Worm (Caenorhabditis elegans): ENCODE data around the gene Y46G5A.23.

DNA sequence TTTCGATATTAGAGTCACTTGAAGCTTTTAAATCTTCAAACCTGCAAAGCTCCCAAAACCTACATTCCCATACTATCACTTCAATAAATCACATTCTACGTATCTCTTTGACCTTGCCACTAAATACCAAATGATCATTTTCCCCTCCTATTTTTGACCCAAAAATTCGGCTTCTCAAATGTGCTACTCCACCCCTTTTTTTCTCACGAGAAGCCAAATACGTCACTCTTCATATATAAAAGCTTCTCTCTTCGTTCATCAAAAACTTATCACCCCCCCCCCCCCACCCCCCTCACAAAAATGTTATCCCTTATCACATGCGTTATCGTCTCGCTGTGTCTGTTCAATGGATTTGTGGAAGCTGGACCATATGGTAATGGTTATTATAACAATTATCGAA lies 2.0 kb downstream of the Y46G5A.23 start, which contains the start of gene Y46G5A.38:
- TF ChIP-seq lin-13 (tag; optimal IDR thresholded peaks at IDR 0.05) (no peak), lsy-2 (tag; optimal IDR thresholded peaks at IDR 0.05) (no peak), snpc-4 (tag; optimal IDR thresholded peaks at IDR 0.05) (no peak), ham-2 (GFP tag; optimal IDR thresholded peaks at IDR 0.05) (no peak), pha-4 (tag; optimal IDR thresholded peaks at IDR 0.05) (no peak), unc-62 (GFP tag; optimal IDR thresholded peaks at IDR 0.05) (no peak)
